Worm (Caenorhabditis elegans): Measurements from ENCODE around the gene C18D4.6.

C18D4.6 gene

DNA sequence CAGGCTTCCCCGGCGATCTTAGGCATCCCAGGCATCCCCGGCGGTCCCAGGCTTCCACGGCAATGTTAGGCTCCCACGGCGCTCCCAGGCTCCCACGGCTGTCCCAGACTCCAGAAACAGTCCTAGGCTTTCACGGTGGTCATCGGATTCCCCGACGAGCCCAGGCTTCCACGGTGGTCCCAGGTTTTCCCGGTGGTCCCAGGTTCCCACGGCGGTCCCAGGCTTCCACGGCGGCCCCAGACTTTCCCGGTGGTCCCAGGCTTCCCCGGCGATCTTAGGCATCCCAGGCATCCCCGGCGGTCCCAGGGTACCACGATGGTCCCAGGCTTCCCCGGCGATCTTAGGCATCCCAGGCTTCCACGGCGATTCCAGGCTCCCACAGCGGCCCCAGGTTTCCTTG is 10.5 kb upstream of the C18D4.6 start:
- TF ChIP-seq cog-1 (tag; optimal IDR thresholded peaks at IDR 0.05), result no peak
- TF ChIP-seq T22C8.4 (GFP tag; IDR thresholded peaks at IDR 0.05), result no peak
- no peak for TF ChIP-seq ztf-29 (GFP tag; IDR thresholded peaks at IDR 0.05)
- no peak for TF ChIP-seq ref-1 (GFP tag; conservative IDR thresholded peaks at IDR 0.05)
- TF ChIP-seq klf-2 (GFP tag; conservative IDR thresholded peaks at IDR 0.05), result no peak
- no peak for TF ChIP-seq tab-1 (GFP tag; IDR thresholded peaks at IDR 0.05)
- no peak for TF ChIP-seq ztf-23 (GFP tag; IDR thresholded peaks at IDR 0.05)
- no peak for TF ChIP-seq med-1 (GFP tag; optimal IDR thresholded peaks at IDR 0.05; ENCODE audit: insufficient read depth)
- no peak for TF ChIP-seq flt-1 (GFP tag; IDR thresholded peaks at IDR 0.05)

DNA sequence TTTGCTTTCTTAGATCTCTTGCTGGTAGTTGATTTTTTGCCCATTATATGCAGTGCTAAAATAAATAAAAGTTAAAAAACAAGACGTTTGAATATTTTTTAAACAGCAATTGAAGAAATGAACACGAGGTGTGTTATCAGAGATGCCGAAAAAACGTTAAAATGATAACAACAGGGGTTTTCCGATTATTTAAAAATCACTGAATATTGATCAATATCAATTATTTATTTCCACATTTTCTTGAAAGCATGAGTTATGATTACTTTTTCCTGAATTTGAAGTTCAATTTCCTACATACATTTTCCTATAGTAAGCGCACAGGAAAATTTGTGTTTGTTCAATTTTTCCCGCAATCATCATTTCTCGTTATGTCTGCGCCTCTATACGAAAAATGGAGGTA is 8.8 kb upstream of the C18D4.6 start:
- TF ChIP-seq flt-1 (GFP tag; IDR thresholded peaks at IDR 0.05), result no peak
- TF ChIP-seq ref-1 (GFP tag; conservative IDR thresholded peaks at IDR 0.05), result no peak
- TF ChIP-seq ztf-29 (GFP tag; IDR thresholded peaks at IDR 0.05), result no peak
- no peak for TF ChIP-seq ztf-23 (GFP tag; IDR thresholded peaks at IDR 0.05)
- TF ChIP-seq med-1 (GFP tag; optimal IDR thresholded peaks at IDR 0.05; ENCODE audit: insufficient read depth), result no peak
- TF ChIP-seq T22C8.4 (GFP tag; IDR thresholded peaks at IDR 0.05), result no peak
- TF ChIP-seq klf-2 (GFP tag; conservative IDR thresholded peaks at IDR 0.05), result no peak
- no peak for TF ChIP-seq tab-1 (GFP tag; IDR thresholded peaks at IDR 0.05)
- TF ChIP-seq cog-1 (tag; optimal IDR thresholded peaks at IDR 0.05), result no peak

ce11 chrV:17542304-17542703 is 4.1 kb upstream of the C18D4.6 start:
- TF ChIP-seq med-1 (GFP tag; optimal IDR thresholded peaks at IDR 0.05; ENCODE audit: insufficient read depth), result no peak
- peak; percentile 57 for TF ChIP-seq klf-2 (GFP tag; conservative IDR thresholded peaks at IDR 0.05)
- peak; percentile 53; the same call in 1 of the 2 replicates for TF ChIP-seq ztf-23 (GFP tag; IDR thresholded peaks at IDR 0.05)
- 0 out of 2 replicates have a peak, but pooled peaks have one; percentile 65 for TF ChIP-seq tab-1 (GFP tag; IDR thresholded peaks at IDR 0.05)
- TF ChIP-seq flt-1 (GFP tag; IDR thresholded peaks at IDR 0.05), result peak; percentile 59; the same call in 1 of the 2 replicates

DNA sequence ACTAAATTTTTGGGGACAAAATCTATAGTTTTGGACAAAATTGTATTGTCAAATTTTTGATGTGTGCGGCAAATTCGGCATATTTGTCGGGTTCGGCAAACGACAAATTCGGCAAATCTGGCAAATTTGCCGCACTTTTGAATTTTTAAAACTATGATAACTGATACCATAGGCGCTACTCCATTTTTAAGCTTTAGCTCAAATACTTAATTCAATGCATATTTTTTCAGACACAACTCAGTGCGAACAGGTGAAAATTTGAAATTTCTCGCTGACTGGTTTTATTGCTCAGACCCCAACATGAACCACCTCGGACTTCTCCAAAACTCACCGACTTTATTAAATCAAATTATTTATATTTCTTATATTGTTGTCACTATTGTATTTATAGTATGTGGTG is 2.1 kb upstream of the C18D4.6 start, which contains the start of gene srz-25:
srz-25 (plus strand) TSS at position 301 of the 400 bp plus-strand sequence.
- TF ChIP-seq flt-1 (GFP tag; IDR thresholded peaks at IDR 0.05) (no peak), cog-1 (tag; optimal IDR thresholded peaks at IDR 0.05) (no peak), ref-1 (GFP tag; conservative IDR thresholded peaks at IDR 0.05) (no peak), med-1 (GFP tag; optimal IDR thresholded peaks at IDR 0.05; ENCODE audit: insufficient read depth) (no peak), ztf-29 (GFP tag; IDR thresholded peaks at IDR 0.05) (no peak)

- TF ChIP-seq tab-1 (GFP tag; IDR thresholded peaks at IDR 0.05) (no peak), ztf-23 (GFP tag; IDR thresholded peaks at IDR 0.05) (no peak), med-1 (GFP tag; optimal IDR thresholded peaks at IDR 0.05; ENCODE audit: insufficient read depth) (no peak)
These were observed 1.1 kb upstream of the C18D4.6 start for ce11 chrV:17539289-17539688.

- TF ChIP-seq klf-2 (GFP tag; conservative IDR thresholded peaks at IDR 0.05) (no peak), med-1 (GFP tag; optimal IDR thresholded peaks at IDR 0.05; ENCODE audit: insufficient read depth) (no peak), cog-1 (tag; optimal IDR thresholded peaks at IDR 0.05) (no peak), ztf-23 (GFP tag; IDR thresholded peaks at IDR 0.05) (no peak), ztf-29 (GFP tag; IDR thresholded peaks at IDR 0.05) (no peak), ref-1 (GFP tag; conservative IDR thresholded peaks at IDR 0.05) (no peak), flt-1 (GFP tag; IDR thresholded peaks at IDR 0.05) (no peak), T22C8.4 (GFP tag; IDR thresholded peaks at IDR 0.05) (no peak), tab-1 (GFP tag; IDR thresholded peaks at IDR 0.05) (no peak)
These were observed 5.0 kb downstream of the C18D4.6 start for ce11 chrV:17533200-17533599.

DNA sequence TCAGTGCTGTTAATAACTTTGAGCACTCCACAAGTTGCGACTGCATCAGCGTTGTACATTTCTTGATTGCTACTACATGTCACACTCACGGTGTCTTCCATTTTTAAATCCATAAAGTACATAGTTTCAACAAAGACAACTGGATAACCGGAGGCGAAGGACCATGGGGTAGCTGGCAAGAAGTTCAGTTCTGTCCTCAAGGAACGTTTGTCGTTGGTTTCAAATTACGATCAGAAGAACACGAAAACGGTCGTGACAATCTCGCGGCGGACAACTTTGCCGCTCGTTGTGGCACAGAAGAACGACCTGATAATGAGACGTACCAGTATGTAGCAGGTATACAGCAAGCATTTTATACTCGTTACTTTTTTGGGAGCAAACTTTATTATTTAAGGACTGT is 5.5 kb downstream of the C18D4.6 start, which contains the start of gene C18D4.3:
C18D4.3 (minus strand) TSS at position 101 of the 400 bp plus-strand sequence.
- TF ChIP-seq ref-1 (GFP tag; conservative IDR thresholded peaks at IDR 0.05), result no peak
- no peak for TF ChIP-seq ztf-29 (GFP tag; IDR thresholded peaks at IDR 0.05)
- TF ChIP-seq ztf-23 (GFP tag; IDR thresholded peaks at IDR 0.05), result no peak
- TF ChIP-seq cog-1 (tag; optimal IDR thresholded peaks at IDR 0.05), result no peak
- TF ChIP-seq T22C8.4 (GFP tag; IDR thresholded peaks at IDR 0.05), result no peak
- TF ChIP-seq tab-1 (GFP tag; IDR thresholded peaks at IDR 0.05), result no peak
- TF ChIP-seq flt-1 (GFP tag; IDR thresholded peaks at IDR 0.05), result no peak
- no peak for TF ChIP-seq med-1 (GFP tag; optimal IDR thresholded peaks at IDR 0.05; ENCODE audit: insufficient read depth)
- TF ChIP-seq klf-2 (GFP tag; conservative IDR thresholded peaks at IDR 0.05), result no peak

- TF ChIP-seq tab-1 (GFP tag; IDR thresholded peaks at IDR 0.05) (no peak), flt-1 (GFP tag; IDR thresholded peaks at IDR 0.05) (no peak), T22C8.4 (GFP tag; IDR thresholded peaks at IDR 0.05) (no peak), ztf-23 (GFP tag; IDR thresholded peaks at IDR 0.05) (no peak), cog-1 (tag; optimal IDR thresholded peaks at IDR 0.05) (no peak), ztf-29 (GFP tag; IDR thresholded peaks at IDR 0.05) (no peak), klf-2 (GFP tag; conservative IDR thresholded peaks at IDR 0.05) (no peak), ref-1 (GFP tag; conservative IDR thresholded peaks at IDR 0.05) (no peak), med-1 (GFP tag; optimal IDR thresholded peaks at IDR 0.05; ENCODE audit: insufficient read depth) (no peak)
These were observed 6.8 kb downstream of the C18D4.6 start, which contains the start of gene C18D4.4 for ce11 chrV:17531410-17531809. Gene C18D4.4 (minus strand): TSS chrV:17531510.

DNA sequence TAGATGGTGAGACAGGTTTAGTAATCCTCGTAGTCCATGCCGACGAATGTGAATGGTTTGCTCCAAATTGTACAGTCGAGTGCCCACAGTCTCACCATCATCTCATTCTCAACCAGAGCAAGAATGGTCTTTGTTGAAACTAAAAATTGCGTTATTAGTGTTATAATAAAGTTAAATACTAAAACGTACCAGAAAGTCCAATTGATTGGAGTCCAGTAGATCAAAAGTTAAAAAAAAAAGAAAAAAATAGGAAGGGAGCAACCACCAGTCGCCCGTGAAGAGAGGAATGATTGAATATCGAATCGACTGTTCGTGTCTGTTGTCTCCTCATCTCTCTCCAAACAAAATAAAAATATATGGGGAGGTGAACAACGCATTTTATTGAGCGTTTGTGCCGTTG is 7.7 kb downstream of the C18D4.6 start, which contains the start of gene C18D4.12:
C18D4.12 (minus strand) TSS at position 101 of the 400 bp plus-strand sequence.
- TF ChIP-seq klf-2 (GFP tag; conservative IDR thresholded peaks at IDR 0.05) (no peak), ztf-23 (GFP tag; IDR thresholded peaks at IDR 0.05) (no peak), ref-1 (GFP tag; conservative IDR thresholded peaks at IDR 0.05) (no peak), tab-1 (GFP tag; IDR thresholded peaks at IDR 0.05) (no peak)

DNA sequence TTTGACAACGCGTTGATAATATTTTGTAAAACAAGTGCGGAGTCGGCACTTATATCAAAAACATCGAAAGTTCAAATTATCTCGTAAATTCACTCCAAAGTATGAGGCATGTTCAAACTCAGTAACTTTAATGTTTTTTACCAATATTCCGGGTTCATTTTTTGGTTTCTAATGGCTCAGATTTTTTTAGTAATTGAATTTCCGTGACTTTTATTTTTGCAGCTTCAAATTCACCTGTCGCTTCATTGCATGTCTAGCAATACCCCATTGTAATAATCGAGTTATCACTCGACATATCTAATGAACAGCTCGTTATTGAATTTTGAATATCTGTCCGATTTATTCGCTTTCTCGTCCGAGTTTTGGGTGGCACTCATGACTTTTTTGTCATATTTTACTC is 10.4 kb downstream of the C18D4.6 start, which contains the start of gene srz-90:
srz-90 (plus strand) TSS at position 301 of the 400 bp plus-strand sequence.
- TF ChIP-seq cog-1 (tag; optimal IDR thresholded peaks at IDR 0.05) (no peak), tab-1 (GFP tag; IDR thresholded peaks at IDR 0.05) (no peak), T22C8.4 (GFP tag; IDR thresholded peaks at IDR 0.05) (no peak), klf-2 (GFP tag; conservative IDR thresholded peaks at IDR 0.05) (no peak)
